Fruit fly (Drosophila melanogaster) whole organism, embryonic: Measurements from ENCODE around the gene CG4596.

Experiments used
- CG11247 ChIP-seq: fragments of 200-800 bp; sonication (Bioruptor generic); IDR thresholded peaks from 2 replicates; pipeline ENCODE4 v1.3.6; 2022; ENCODE audit warnings: missing biosample characterization, missing genetic modification characterization
- CG11560 ChIP-seq: fragments of 200-800 bp; sonication (Bioruptor generic); IDR thresholded peaks from 3 replicates; pipeline ENCODE4 v1.3.6; 2022; ENCODE audit warnings: missing biosample characterization, missing genetic modification characterization
- CG11723 ChIP-seq: fragments of 200-800 bp; sonication (Bioruptor generic); optimal IDR thresholded peaks from 2 replicates; lab custom pipeline; 2017; ENCODE audit warnings: missing biosample characterization, mild to moderate bottlenecking, missing genetic modification characterization
- CG12104 ChIP-seq: fragments of 200-800 bp; sonication (Bioruptor generic); optimal IDR thresholded peaks from 3 replicates; lab custom pipeline; 2016; ENCODE audit warnings: missing biosample characterization, missing genetic modification characterization
- CG12659 ChIP-seq: fragments of 200-800 bp; sonication (Bioruptor generic); optimal IDR thresholded peaks from 3 replicates; lab custom pipeline; 2017; ENCODE audit warnings: mild to moderate bottlenecking, missing biosample characterization, missing genetic modification reagents, missing genetic modification characterization
- CG14710 ChIP-seq: fragments of 200-800 bp; sonication (Bioruptor generic); optimal IDR thresholded peaks from 3 replicates; lab custom pipeline; 2019; ENCODE audit warnings: missing biosample characterization, mild to moderate bottlenecking, missing genetic modification characterization, moderate library complexity
- CG17361 ChIP-seq: fragments of 200-800 bp; sonication (Bioruptor generic); IDR thresholded peaks from 3 replicates; pipeline ENCODE4 v1.3.6; 2022; ENCODE audit warnings: missing biosample characterization, missing genetic modification characterization
- CG17912 ChIP-seq: fragments of 200-800 bp; sonication (Bioruptor generic); optimal IDR thresholded peaks from 2 replicates; lab custom pipeline; 2018; ENCODE audit warnings: missing biosample characterization, mild to moderate bottlenecking, missing genetic modification characterization
- CG2120 ChIP-seq: fragments of 200-800 bp; sonication (Bioruptor generic); optimal IDR thresholded peaks from 3 replicates; lab custom pipeline; 2016; ENCODE audit warnings: missing biosample characterization, missing genetic modification characterization
- CG2129 ChIP-seq: fragments of 200-800 bp; sonication (Bioruptor generic); IDR thresholded peaks from 2 replicates; pipeline ENCODE4 v1.3.6; 2022; ENCODE audit warnings: missing biosample characterization, missing genetic modification characterization; ENCODE audit not compliant: partially characterized antibody
- CG3065 ChIP-seq: fragments of 200-800 bp; sonication (Bioruptor generic); optimal IDR thresholded peaks from 2 replicates; lab custom pipeline; 2016; ENCODE audit warnings: missing biosample characterization, missing genetic modification characterization
- CG4707 ChIP-seq: fragments of 200-800 bp; sonication (Bioruptor generic); optimal IDR thresholded peaks from 2 replicates; lab custom pipeline; 2018; ENCODE audit warnings: missing biosample characterization, mild to moderate bottlenecking, missing genetic modification characterization, moderate library complexity
- CG4730 ChIP-seq: fragments of 200-800 bp; sonication (Bioruptor generic); IDR thresholded peaks from 2 replicates; pipeline ENCODE4 v1.3.6; 2022; ENCODE audit warnings: missing biosample characterization, missing genetic modification characterization
- CG7839 ChIP-seq: fragments of 200-800 bp; sonication (Bioruptor generic); optimal IDR thresholded peaks from 3 replicates; lab custom pipeline; 2018; ENCODE audit warnings: missing biosample characterization, mild to moderate bottlenecking, missing genetic modification characterization, moderate library complexity
- CG8924 ChIP-seq: fragments of 200-800 bp; optimal IDR thresholded peaks from 3 replicates; lab custom pipeline; 2019; ENCODE audit warnings: missing biosample characterization, mild to moderate bottlenecking, missing genetic modification characterization, moderate library complexity
- CTCF ChIP-seq: fragments of 200-800 bp; sonication (Bioruptor generic); optimal IDR thresholded peaks from 2 replicates; lab custom pipeline; 2017; ENCODE audit warnings: missing biosample characterization, mild to moderate bottlenecking, missing genetic modification characterization, moderate library complexity
- CkIIα-i1 ChIP-seq: fragments of 200-800 bp; sonication (Bioruptor generic); IDR thresholded peaks from 2 replicates; pipeline ENCODE4 v1.3.6; 2022; ENCODE audit warnings: missing biosample characterization, missing genetic modification characterization
- Dbx ChIP-seq: fragments of 200-800 bp; sonication (Bioruptor generic); IDR thresholded peaks from 3 replicates; pipeline ENCODE4 v1.3.6; 2022; ENCODE audit warnings: missing biosample characterization, missing genetic modification characterization
- Dek ChIP-seq: fragments of 200-800 bp; sonication (Bioruptor generic); optimal IDR thresholded peaks from 3 replicates; lab custom pipeline; 2019; ENCODE audit warnings: missing biosample characterization, mild to moderate bottlenecking, missing genetic modification characterization, moderate library complexity
- Doc2 ChIP-seq: fragments of 200-800 bp; sonication (Bioruptor generic); IDR thresholded peaks from 2 replicates; pipeline ENCODE4 v1.3.6; 2022; ENCODE audit warnings: missing biosample characterization, missing genetic modification characterization
- Dref ChIP-seq: fragments of 200-800 bp; sonication (Bioruptor generic); IDR thresholded peaks from 2 replicates; pipeline ENCODE4 v1.3.6; 2022; ENCODE audit warnings: missing biosample characterization, missing genetic modification characterization
- Elba2 ChIP-seq: fragments of 200-800 bp; sonication (Bioruptor generic); optimal IDR thresholded peaks from 3 replicates; lab custom pipeline; 2016; ENCODE audit warnings: missing biosample characterization, missing genetic modification characterization
- Fer3 ChIP-seq: fragments of 200-800 bp; sonication (Bioruptor generic); optimal IDR thresholded peaks from 2 replicates; lab custom pipeline; 2018; ENCODE audit warnings: missing biosample characterization, mild to moderate bottlenecking, missing genetic modification characterization, moderate library complexity
- Gsc ChIP-seq: fragments of 200-800 bp; sonication (Bioruptor generic); IDR thresholded peaks from 2 replicates; pipeline ENCODE4 v1.3.6; 2022; ENCODE audit warnings: missing biosample characterization, missing genetic modification characterization
- H2.0 ChIP-seq: fragments of 200-800 bp; sonication (Bioruptor generic); IDR thresholded peaks from 2 replicates; pipeline ENCODE4 v1.3.6; 2022; ENCODE audit warnings: missing biosample characterization, missing genetic modification characterization
- NC2α ChIP-seq: fragments of 200-800 bp; sonication (Bioruptor generic); optimal IDR thresholded peaks from 2 replicates; lab custom pipeline; 2016; ENCODE audit warnings: missing biosample characterization, missing genetic modification characterization
- Nf-YC ChIP-seq: fragments of 200-800 bp; optimal IDR thresholded peaks from 3 replicates; lab custom pipeline; 2019; ENCODE audit warnings: missing biosample characterization, mild to moderate bottlenecking, missing genetic modification characterization, moderate library complexity
- Poxn ChIP-seq: fragments of 200-800 bp; sonication (Bioruptor generic); IDR thresholded peaks from 2 replicates; pipeline ENCODE4 v1.3.6; 2022; ENCODE audit warnings: missing biosample characterization, missing genetic modification characterization
- Rx ChIP-seq: fragments of 200-800 bp; sonication (Bioruptor generic); IDR thresholded peaks from 2 replicates; pipeline ENCODE4 v1.3.6; 2022; ENCODE audit warnings: missing biosample characterization, missing genetic modification characterization
- Sin3A ChIP-seq: fragments of >200 bp; optimal IDR thresholded peaks from 2 replicates; lab custom pipeline; 2018
- Ssrp ChIP-seq: fragments of 200-800 bp; sonication (Bioruptor generic); optimal IDR thresholded peaks from 2 replicates; lab custom pipeline; 2018; ENCODE audit warnings: missing biosample characterization, mild to moderate bottlenecking, missing genetic modification characterization, moderate library complexity
- Xbp1 ChIP-seq: fragments of 200-800 bp; sonication (Bioruptor generic); optimal IDR thresholded peaks from 3 replicates; lab custom pipeline; 2016; ENCODE audit warnings: missing biosample characterization, mild to moderate bottlenecking, missing genetic modification characterization
- ab ChIP-seq: fragments of 200-800 bp; sonication (Bioruptor generic); optimal IDR thresholded peaks from 2 replicates; lab custom pipeline; 2016; ENCODE audit warnings: missing biosample characterization, missing genetic modification characterization
- aop ChIP-seq: fragments of 200-800 bp; sonication (Bioruptor generic); IDR thresholded peaks from 2 replicates; pipeline ENCODE4 v1.3.6; 2022; ENCODE audit warnings: missing biosample characterization, missing genetic modification characterization
- ato ChIP-seq: fragments of 200-800 bp; sonication (Bioruptor generic); IDR thresholded peaks from 2 replicates; pipeline ENCODE4 v1.3.6; 2022; ENCODE audit warnings: missing biosample characterization, missing genetic modification characterization; ENCODE audit not compliant: partially characterized antibody
- cad ChIP-seq: fragments of >200 bp; optimal IDR thresholded peaks from 2 replicates; lab custom pipeline; 2017; ENCODE audit warnings: missing biosample characterization, missing genetic modification characterization
- dati ChIP-seq: fragments of 200-800 bp; sonication (Bioruptor generic); IDR thresholded peaks from 2 replicates; pipeline ENCODE4 v1.3.6; 2022; ENCODE audit warnings: missing biosample characterization, missing genetic modification characterization
- disco-r ChIP-seq: fragments of 200-800 bp; sonication (Bioruptor generic); optimal IDR thresholded peaks from 2 replicates; lab custom pipeline; 2016; ENCODE audit warnings: missing biosample characterization, missing genetic modification characterization
- eve ChIP-seq, 2 experiments: fragments of >200 bp; optimal IDR thresholded peaks; 2 replicates each; lab custom pipeline; 2017; ENCODE audit warnings: missing biosample characterization in 2 of 2, missing genetic modification characterization in 2 of 2
- fu2 ChIP-seq: fragments of 200-800 bp; sonication (Bioruptor generic); optimal IDR thresholded peaks from 2 replicates; lab custom pipeline; 2016; ENCODE audit warnings: missing biosample characterization, missing genetic modification characterization
- klu ChIP-seq: fragments of 200-800 bp; sonication (Bioruptor generic); IDR thresholded peaks from 2 replicates; pipeline ENCODE4 v1.3.6; 2022; ENCODE audit warnings: missing biosample characterization, missing genetic modification characterization
- mld ChIP-seq: fragments of 200-800 bp; sonication (Bioruptor generic); IDR thresholded peaks from 3 replicates; pipeline ENCODE4 v1.3.6; 2022; ENCODE audit warnings: missing biosample characterization, missing genetic modification characterization; ENCODE audit not compliant: partially characterized antibody
- pb ChIP-seq: fragments of 200-800 bp; sonication (Bioruptor generic); optimal IDR thresholded peaks from 3 replicates; lab custom pipeline; 2016; ENCODE audit warnings: missing biosample characterization, missing genetic modification characterization
- pho ChIP-seq: fragments of 200-800 bp; sonication (Bioruptor generic); optimal IDR thresholded peaks from 2 replicates; lab custom pipeline; 2016; ENCODE audit warnings: missing biosample characterization, missing genetic modification characterization
- phol ChIP-seq: fragments of 200-800 bp; sonication (Bioruptor generic); optimal IDR thresholded peaks from 3 replicates; lab custom pipeline; 2018; ENCODE audit warnings: missing biosample characterization, mild to moderate bottlenecking, missing genetic modification characterization, moderate library complexity
- scrt ChIP-seq: fragments of 200-800 bp; sonication (Bioruptor generic); optimal IDR thresholded peaks from 2 replicates; lab custom pipeline; 2018; ENCODE audit warnings: missing biosample characterization, mild to moderate bottlenecking, missing genetic modification characterization, moderate library complexity
- slbo ChIP-seq: fragments of 200-800 bp; sonication (Bioruptor generic); IDR thresholded peaks from 2 replicates; pipeline ENCODE4 v1.3.6; 2022; ENCODE audit warnings: missing biosample characterization, missing genetic modification characterization
- slp2 ChIP-seq: fragments of 200-800 bp; sonication (Bioruptor generic); optimal IDR thresholded peaks from 2 replicates; lab custom pipeline; 2016; ENCODE audit warnings: missing biosample characterization, missing genetic modification characterization
- sna ChIP-seq: fragments of 200-800 bp; sonication (Bioruptor generic); IDR thresholded peaks from 2 replicates; pipeline ENCODE4 v1.3.6; 2022; ENCODE audit warnings: missing biosample characterization, missing genetic modification characterization; ENCODE audit not compliant: partially characterized antibody
- ssp ChIP-seq: fragments of 200-800 bp; sonication (Bioruptor generic); IDR thresholded peaks from 2 replicates; pipeline ENCODE4 v1.3.6; 2022; ENCODE audit warnings: missing biosample characterization, missing genetic modification characterization
- tio ChIP-seq: fragments of 200-800 bp; sonication (Bioruptor generic); optimal IDR thresholded peaks from 2 replicates; lab custom pipeline; 2017; ENCODE audit warnings: missing biosample characterization, missing genetic modification characterization, inconsistent platforms
- zf30C ChIP-seq: fragments of 200-800 bp; sonication (Bioruptor generic); optimal IDR thresholded peaks from 3 replicates; lab custom pipeline; 2018; ENCODE audit warnings: missing biosample characterization, mild to moderate bottlenecking, missing genetic modification characterization

CG4596 gene

DNA sequence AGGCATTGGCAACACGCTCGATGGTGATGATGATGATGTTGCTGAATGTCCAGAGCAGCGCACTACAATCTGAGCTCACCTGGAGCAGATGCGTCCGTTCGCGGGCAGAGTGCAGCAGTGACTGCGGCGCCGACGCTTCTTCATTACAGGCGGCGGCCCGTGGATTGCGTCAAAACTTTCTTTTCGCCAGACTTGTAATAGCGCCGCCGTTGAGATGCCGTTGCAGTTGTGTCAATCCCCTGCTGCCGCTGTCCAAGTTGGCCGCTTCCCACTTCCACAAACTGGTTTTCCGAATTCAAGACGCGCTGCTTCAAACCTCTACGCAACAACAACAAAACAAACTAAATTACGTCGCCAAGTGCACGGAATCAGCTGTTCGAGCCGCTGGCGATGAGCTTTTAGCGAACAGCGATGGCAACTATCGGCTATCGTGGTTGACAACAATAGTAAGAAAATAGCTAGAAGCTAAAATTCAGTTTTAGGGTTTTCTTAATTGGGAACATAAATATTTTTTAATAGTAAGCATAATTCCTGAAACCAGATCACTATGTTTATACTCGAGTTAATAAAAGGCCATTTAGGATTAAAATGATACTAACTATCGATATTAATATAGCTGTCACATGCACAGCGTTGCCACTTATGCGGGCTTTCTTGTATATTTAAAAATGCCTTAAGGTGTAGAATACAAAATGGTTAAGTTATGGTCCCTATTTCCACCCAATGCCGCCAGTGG is 9.2 kb downstream of the CG4596 start, which contains the start of gene Tpc1 (continued):
- TF ChIP-seq ato (peak; percentile 35), Gsc (GFP tag; lab: Robert Waterston, UW) (no peak), CG17912 (GFP tag; lab: Kevin White, UChicago) (no peak), CG11560 (tag; lab: Robert Waterston, UW) (no peak), cad (GFP tag; lab: Kevin White, UChicago) (no peak), CG17361 (peak; percentile 44; the same call in 2 of the 3 replicates), CG14710 (tag; lab: Kevin White, UChicago) (peak; percentile 62), eve (GFP tag; optimal IDR thresholded peaks at IDR 0.05; lab: Kevin White, UChicago) (no peak), Elba2 (no peak), CG12659 (peak; percentile 36), disco-r (GFP tag; lab: Kevin White, UChicago) (peak; percentile 61), sna (peak; percentile 94), CG12104 (no peak), Rx (GFP tag; lab: Robert Waterston, UW) (no peak), CG2120 (GFP tag; lab: Kevin White, UChicago) (peak; percentile 73), Sin3A (lab: Kevin White, UChicago) (peak; percentile 79), Doc2 (GFP tag; lab: Robert Waterston, UW) (no peak), pb (GFP tag; lab: Kevin White, UChicago) (no peak), Dref (GFP tag; lab: Robert Waterston, UW) (peak; percentile 62), NC2α (GFP tag; lab: Kevin White, UChicago) (no peak), Fer3 (no peak), CkIIα-i1 (GFP tag; lab: Robert Waterston, UW) (no peak), tio (GFP tag; lab: Kevin White, UChicago) (no peak), dati (GFP tag; lab: Robert Waterston, UW) (no peak), Dek (peak; percentile 34), fu2 (no peak), CG2129 (GFP tag; lab: Robert Waterston, UW) (peak; percentile 90), Ssrp (tag; lab: Kevin White, UChicago) (peak; percentile 2), mld (no peak; the same call in 2 of the 3 replicates), H2.0 (GFP tag; lab: Robert Waterston, UW) (0 out of 2 replicates have a peak, but pooled peaks have one; percentile 10), ssp (no peak), CG3065 (GFP tag; lab: Kevin White, UChicago) (no peak), Nf-YC (tag; lab: Kevin White, UChicago) (peak; percentile 47), CTCF (no peak), pho (peak; percentile 55), CG7839 (no peak), ab (GFP tag; lab: Kevin White, UChicago) (no peak), CG11723 (GFP tag; lab: Kevin White, UChicago) (no peak), CG11247 (GFP tag; lab: Robert Waterston, UW) (no peak), CG4707 (GFP tag; lab: Kevin White, UChicago) (no peak), aop (GFP tag; lab: Robert Waterston, UW) (no peak), CG4730 (GFP tag; lab: Robert Waterston, UW) (no peak), CG8924 (tag; lab: Kevin White, UChicago) (peak; percentile 10), Dbx (GFP tag; lab: Robert Waterston, UW) (0 out of 3 replicates have a peak, but pooled peaks have one; percentile 47), klu (no peak), scrt (GFP tag; lab: Kevin White, UChicago) (peak; percentile 47), slbo (GFP tag; lab: Robert Waterston, UW) (peak; percentile 46; the same call in 1 of the 2 replicates), zf30C (GFP tag; lab: Kevin White, UChicago) (no peak), Xbp1 (peak; percentile 57), phol (tag; lab: Kevin White, UChicago) (peak; percentile 59), Poxn (GFP tag; lab: Robert Waterston, UW) (no peak), slp2 (no peak)
- TF ChIP-seq, all 482 proteins: peak for 194
